Worm (Caenorhabditis elegans) whole organism, L1 larva: ENCODE results near the gene plk-3.

Source experiments
- F16B12.6 ChIP-seq: fragments of 150-350 bp; optimal IDR thresholded peaks from 2 replicates; lab custom pipeline; 2014; ENCODE audit warnings: missing biosample characterization, missing genetic modification characterization
- ceh-8 ChIP-seq: fragments of 200-800 bp; sonication (Bioruptor generic); optimal IDR thresholded peaks from 2 replicates; lab custom pipeline; 2018; ENCODE audit warnings: mild to moderate bottlenecking, missing genetic modification characterization, moderate library complexity, missing compliant biosample characterization
- ceh-82 ChIP-seq, 3 experiments: fragments of 150-350 bp in 1 of 3; sonication (generic microtip) in 2 of 3; optimal IDR thresholded peaks; 2 replicates each; lab custom pipeline; 2014 to 2017; ENCODE audit warnings: missing biosample characterization in 3 of 3, missing genetic modification characterization in 3 of 3
- jun-1 ChIP-seq: fragments of 150-350 bp; optimal IDR thresholded peaks from 2 replicates; lab custom pipeline; 2014; ENCODE audit warnings: missing biosample characterization, missing genetic modification reagents, missing genetic modification characterization
- lsy-2 ChIP-seq, 2 experiments: fragments of 150-350 bp; optimal IDR thresholded peaks; 2 replicates each; lab custom pipeline; 2014; ENCODE audit warnings: missing biosample characterization in 2 of 2, missing genetic modification characterization in 2 of 2
- pqm-1 ChIP-seq: sonication (generic microtip); optimal IDR thresholded peaks from 3 replicates; lab custom pipeline; 2017; ENCODE audit warnings: missing biosample characterization, missing genetic modification characterization
- rnt-1 ChIP-seq: sonication (generic microtip); optimal IDR thresholded peaks from 2 replicates; lab custom pipeline; 2016; ENCODE audit warnings: mild to moderate bottlenecking, missing genetic modification characterization, moderate library complexity, missing compliant biosample characterization
- ztf-4 ChIP-seq: fragments of 150-350 bp; optimal IDR thresholded peaks from 2 replicates; lab custom pipeline; 2014; ENCODE audit warnings: missing biosample characterization, missing genetic modification characterization

- TF ChIP-seq rnt-1 (tag; lab: Kevin White, UChicago) (no peak), ztf-4 (tag; lab: Kevin White, UChicago) (no peak), lsy-2 (tag; optimal IDR thresholded peaks at IDR 0.05; lab: Kevin White, UChicago) (no peak), jun-1 (tag; lab: Kevin White, UChicago) (no peak), ceh-82 (tag; optimal IDR thresholded peaks at IDR 0.05; lab: Kevin White, UChicago) (no peak), pqm-1 (no peak), ceh-8 (GFP tag; lab: Kevin White, UChicago) (no peak), F16B12.6 (tag; lab: Kevin White, UChicago) (no peak)
These were observed 4.4 kb downstream of the plk-3 start for ce11 chrIV:7468638-7469037.
